Fruit fly (Drosophila melanogaster) S2 (cell line): ENCODE data around the gene GCS1.

Source experiments
- CG8478 ChIP-seq: fragments of >200 bp; optimal IDR thresholded peaks from 2 replicates; lab custom pipeline; 2018
- CTCF ChIP-seq, 2 experiments: fragments of >200 bp; optimal IDR thresholded peaks; 2 replicates each; lab custom pipeline; 2018

DNA sequence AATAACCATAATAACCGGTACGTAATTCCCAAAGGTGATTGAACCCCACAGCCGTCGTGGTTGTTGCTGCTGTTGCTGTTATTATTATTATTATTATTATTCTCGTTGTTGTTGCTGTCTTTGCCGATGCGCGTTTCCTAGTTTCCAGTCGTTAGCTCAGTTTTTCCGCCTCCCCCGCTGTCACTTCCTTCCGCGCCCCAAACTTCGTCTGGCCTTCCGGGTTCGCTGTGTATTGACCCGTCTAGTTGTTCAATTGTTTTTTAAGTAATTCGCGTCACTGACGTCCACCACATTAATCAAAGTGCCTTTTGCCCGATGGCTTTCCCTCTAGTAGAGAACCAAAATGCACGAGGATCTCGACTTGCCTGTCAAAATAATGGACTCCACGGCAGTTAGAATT lies 23.8 kb upstream of the GCS1 start:
- TF ChIP-seq CTCF (optimal IDR thresholded peaks at IDR 0.05; lab: Kevin White, UChicago) (no peak), CG8478 (lab: Kevin White, UChicago) (no peak)
